Worm (Caenorhabditis elegans): ENCODE results near the gene C06B8.7.

Gene C06B8.7

ce11 chrV:15499099-15499498 is 565 bp downstream of the C06B8.7 start:
- TF ChIP-seq hnd-1 (tag; optimal IDR thresholded peaks at IDR 0.05) (no peak), ceh-13 (GFP tag; optimal IDR thresholded peaks at IDR 0.05) (no peak), scrt-1 (GFP tag; IDR thresholded peaks at IDR 0.05) (no peak), pes-1 (GFP tag; IDR thresholded peaks at IDR 0.05) (no peak), tbx-11 (GFP tag; IDR thresholded peaks at IDR 0.05) (no peak), tra-4 (tag; optimal IDR thresholded peaks at IDR 0.05) (no peak), B0310.2 (tag; optimal IDR thresholded peaks at IDR 0.05) (no peak), tbx-37 (GFP tag; conservative IDR thresholded peaks at IDR 0.05) (no peak), flt-1 (GFP tag; IDR thresholded peaks at IDR 0.05) (no peak), ets-7 (tag; optimal IDR thresholded peaks at IDR 0.05) (no peak), sea-1 (GFP tag; conservative IDR thresholded peaks at IDR 0.05) (no peak), hmg-4 (GFP tag; optimal IDR thresholded peaks at IDR 0.05) (no peak), F13C5.2 (tag; optimal IDR thresholded peaks at IDR 0.05) (no peak), aly-1 (tag; optimal IDR thresholded peaks at IDR 0.05) (no peak), hmbx-1 (tag; optimal IDR thresholded peaks at IDR 0.05) (no peak), ceh-36 (tag; optimal IDR thresholded peaks at IDR 0.05) (no peak)

- TF ChIP-seq tbx-11 (GFP tag; IDR thresholded peaks at IDR 0.05) (no peak), ceh-13 (GFP tag; optimal IDR thresholded peaks at IDR 0.05) (no peak), aly-1 (tag; optimal IDR thresholded peaks at IDR 0.05) (no peak), hmg-4 (GFP tag; optimal IDR thresholded peaks at IDR 0.05) (no peak), tra-4 (tag; optimal IDR thresholded peaks at IDR 0.05) (no peak), hmbx-1 (tag; optimal IDR thresholded peaks at IDR 0.05) (no peak), scrt-1 (GFP tag; IDR thresholded peaks at IDR 0.05) (no peak), ama-1 (optimal IDR thresholded peaks at IDR 0.05) (no peak), hnd-1 (tag; optimal IDR thresholded peaks at IDR 0.05) (no peak), ceh-36 (tag; optimal IDR thresholded peaks at IDR 0.05) (no peak), flt-1 (GFP tag; IDR thresholded peaks at IDR 0.05) (no peak)
Measured at ce11 chrV:15503603-15504002, 5.1 kb downstream of the C06B8.7 start.

ce11 chrV:15505068-15505467 is 6.5 kb downstream of the C06B8.7 start:
- TF ChIP-seq tra-4 (tag; optimal IDR thresholded peaks at IDR 0.05) (no peak), ama-1 (optimal IDR thresholded peaks at IDR 0.05) (no peak), hmbx-1 (tag; optimal IDR thresholded peaks at IDR 0.05) (no peak), hmg-4 (GFP tag; optimal IDR thresholded peaks at IDR 0.05) (no peak), sea-1 (GFP tag; conservative IDR thresholded peaks at IDR 0.05) (peak; percentile 81), scrt-1 (GFP tag; IDR thresholded peaks at IDR 0.05) (peak; percentile 65; the same call in 1 of the 2 replicates), tbx-37 (GFP tag; conservative IDR thresholded peaks at IDR 0.05) (0 out of 2 replicates have a peak, but pooled peaks have one; percentile 34), pes-1 (GFP tag; IDR thresholded peaks at IDR 0.05) (no peak; the same call in 1 of the 2 replicates), hnd-1 (tag; optimal IDR thresholded peaks at IDR 0.05) (no peak), aly-1 (tag; optimal IDR thresholded peaks at IDR 0.05) (peak; percentile 41), ceh-36 (tag; optimal IDR thresholded peaks at IDR 0.05) (peak; percentile 45), B0310.2 (tag; optimal IDR thresholded peaks at IDR 0.05) (peak; percentile 42), flt-1 (GFP tag; IDR thresholded peaks at IDR 0.05) (peak; percentile 78), ets-7 (tag; optimal IDR thresholded peaks at IDR 0.05) (no peak), F13C5.2 (tag; optimal IDR thresholded peaks at IDR 0.05) (peak; percentile 44), tbx-11 (GFP tag; IDR thresholded peaks at IDR 0.05) (peak; percentile 74; the same call in 1 of the 2 replicates), ceh-13 (GFP tag; optimal IDR thresholded peaks at IDR 0.05) (peak; percentile 40)

ce11 chrV:15511613-15512216 is 13.2 kb downstream of the C06B8.7 start, which contains the start of gene rpl-38:
Gene rpl-38 (plus strand): TSS chrV:15512166.
- TF ChIP-seq aly-1 (tag; optimal IDR thresholded peaks at IDR 0.05) (no peak), B0310.2 (tag; optimal IDR thresholded peaks at IDR 0.05) (no peak), tra-4 (tag; optimal IDR thresholded peaks at IDR 0.05) (no peak), hmg-4 (GFP tag; optimal IDR thresholded peaks at IDR 0.05) (no peak), flt-1 (GFP tag; IDR thresholded peaks at IDR 0.05) (no peak), ceh-36 (tag; optimal IDR thresholded peaks at IDR 0.05) (no peak), ama-1 (optimal IDR thresholded peaks at IDR 0.05) (peak; percentile 70), hnd-1 (tag; optimal IDR thresholded peaks at IDR 0.05) (no peak), scrt-1 (GFP tag; IDR thresholded peaks at IDR 0.05) (no peak), hmbx-1 (tag; optimal IDR thresholded peaks at IDR 0.05) (no peak), tbx-37 (GFP tag; conservative IDR thresholded peaks at IDR 0.05) (peak; percentile 16; the same call in 1 of the 2 replicates), pes-1 (GFP tag; IDR thresholded peaks at IDR 0.05) (no peak), sea-1 (GFP tag; conservative IDR thresholded peaks at IDR 0.05) (0 out of 2 replicates have a peak, but pooled peaks have one; percentile 34), tbx-11 (GFP tag; IDR thresholded peaks at IDR 0.05) (no peak), F13C5.2 (tag; optimal IDR thresholded peaks at IDR 0.05) (no peak), ets-7 (tag; optimal IDR thresholded peaks at IDR 0.05) (no peak), ceh-13 (GFP tag; optimal IDR thresholded peaks at IDR 0.05) (no peak)

ce11 chrV:15512856-15513756 is 14.6 kb downstream of the C06B8.7 start:
- TF ChIP-seq aly-1 (tag; optimal IDR thresholded peaks at IDR 0.05): no peak
- TF ChIP-seq pes-1 (GFP tag; IDR thresholded peaks at IDR 0.05): no peak

- no peak for TF ChIP-seq ets-7 (tag; optimal IDR thresholded peaks at IDR 0.05)
- no peak for TF ChIP-seq hnd-1 (tag; optimal IDR thresholded peaks at IDR 0.05)
- TF ChIP-seq hmg-4 (GFP tag; optimal IDR thresholded peaks at IDR 0.05): no peak
- TF ChIP-seq tra-4 (tag; optimal IDR thresholded peaks at IDR 0.05): no peak
- no peak for TF ChIP-seq ceh-13 (GFP tag; optimal IDR thresholded peaks at IDR 0.05)
- no peak for TF ChIP-seq sea-1 (GFP tag; conservative IDR thresholded peaks at IDR 0.05)
- TF ChIP-seq ceh-36 (tag; optimal IDR thresholded peaks at IDR 0.05): no peak
- TF ChIP-seq aly-1 (tag; optimal IDR thresholded peaks at IDR 0.05): no peak
- no peak for TF ChIP-seq F13C5.2 (tag; optimal IDR thresholded peaks at IDR 0.05)
- TF ChIP-seq flt-1 (GFP tag; IDR thresholded peaks at IDR 0.05): no peak
- no peak for TF ChIP-seq B0310.2 (tag; optimal IDR thresholded peaks at IDR 0.05)
Measured at ce11 chrV:15515365-15515764, 16.8 kb downstream of the C06B8.7 start.
